Fruit fly (Drosophila melanogaster): ENCODE results near the gene brm.

dm6 chr3L:16028924-16029323, 46.3 kb upstream of the brm start:
- no peak for TF ChIP-seq usp (GFP tag; optimal IDR thresholded peaks at IDR 0.05)
- TF ChIP-seq EcR (GFP tag; optimal IDR thresholded peaks at IDR 0.05) = no peak

Data from whole organism.